Fruit fly (Drosophila melanogaster) whole organism: ENCODE data around the gene axo.
A peak's percentile ranks its signal among the peaks of the same experiment; 100 is the strongest.

ENCODE experiments used
- CG8478 ChIP-seq: fragments of >200 bp; optimal IDR thresholded peaks from 2 replicates; lab custom pipeline; 2018; ENCODE audit warnings: inconsistent platforms
- Dll ChIP-seq: fragments of >200 bp; optimal IDR thresholded peaks from 2 replicates; lab custom pipeline; 2017
- pan ChIP-seq: fragments of >200 bp; optimal IDR thresholded peaks from 2 replicates; lab custom pipeline; 2017
- psq ChIP-seq: fragments of >200 bp; optimal IDR thresholded peaks from 2 replicates; lab custom pipeline; 2017

DNA sequence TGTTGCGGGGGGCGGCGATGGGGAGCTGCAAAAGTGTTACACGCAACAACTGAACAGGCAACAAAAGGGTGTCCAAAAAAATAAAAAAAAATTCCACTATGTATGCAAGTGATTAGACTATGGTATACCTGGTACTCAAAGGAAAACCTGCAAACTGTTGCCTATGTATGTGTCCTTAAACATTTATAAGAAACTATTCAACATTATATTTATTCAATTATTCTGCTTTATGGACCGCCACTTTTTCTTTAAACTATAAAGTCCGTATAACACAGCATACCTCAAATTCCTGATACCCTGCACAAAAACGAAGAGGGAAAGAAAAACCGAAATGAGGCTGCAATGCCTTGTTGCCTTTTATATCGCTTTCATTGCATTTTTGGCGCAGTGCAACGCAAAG, 79.5 kb downstream of the axo start:
- no peak for TF ChIP-seq CG8478 (lab: Kevin White, UChicago)
- peak; percentile 60 for TF ChIP-seq pan
- no peak for TF ChIP-seq Dll
- no peak for TF ChIP-seq psq (lab: Kevin White, UChicago)
